Worm (Caenorhabditis elegans) whole organism, L2 larva: ENCODE measurements around the gene clec-85.
"Not testable (repeated sequence)": the region's sequence is repeated elsewhere in the genome, so short reads cannot be mapped to it uniquely, and the experiment has no call there.

ENCODE experiments used
- C34F6.9 ChIP-seq: fragments of 150-350 bp; optimal IDR thresholded peaks from 2 replicates; lab custom pipeline; 2014; ENCODE audit warnings: missing biosample characterization, missing genetic modification characterization
- F13H6.1 ChIP-seq: sonication (generic microtip); optimal IDR thresholded peaks from 2 replicates; lab custom pipeline; 2016; ENCODE audit warnings: missing genetic modification characterization, missing compliant biosample characterization
- R02D3.7 ChIP-seq: fragments of 150-350 bp; optimal IDR thresholded peaks from 2 replicates; lab custom pipeline; 2014; ENCODE audit warnings: missing biosample characterization, missing genetic modification characterization
- Y55F3AM.14 ChIP-seq: fragments of 200-800 bp; sonication (Bioruptor generic); optimal IDR thresholded peaks from 2 replicates; lab custom pipeline; 2018; ENCODE audit warnings: mild to moderate bottlenecking, missing genetic modification characterization, missing compliant biosample characterization
- aly-2 ChIP-seq: fragments of 150-350 bp; optimal IDR thresholded peaks from 2 replicates; lab custom pipeline; 2014; ENCODE audit warnings: missing biosample characterization, missing genetic modification characterization
- ama-1 ChIP-seq: fragments of 150-350 bp; optimal IDR thresholded peaks from 2 replicates; lab custom pipeline; 2018; ENCODE audit warnings: inconsistent platforms
- blmp-1 ChIP-seq: sonication (generic microtip); optimal IDR thresholded peaks from 2 replicates; lab custom pipeline; 2017; ENCODE audit warnings: missing genetic modification characterization, mild to moderate bottlenecking, missing compliant biosample characterization, antibody characterized with exemption, moderate library complexity; ENCODE audit not compliant: insufficient read depth
- crh-2 ChIP-seq: sonication (generic microtip); optimal IDR thresholded peaks from 2 replicates; lab custom pipeline; 2017; ENCODE audit warnings: missing biosample characterization, missing genetic modification characterization
- dmd-4 ChIP-seq: sonication (generic microtip); optimal IDR thresholded peaks from 2 replicates; lab custom pipeline; 2017; ENCODE audit warnings: missing biosample characterization, missing genetic modification characterization
- elt-1 ChIP-seq: fragments of 150-350 bp; optimal IDR thresholded peaks from 2 replicates; lab custom pipeline; 2014; ENCODE audit warnings: missing biosample characterization, missing genetic modification characterization
- elt-3 ChIP-seq: sonication (generic microtip); optimal IDR thresholded peaks from 2 replicates; lab custom pipeline; 2017; ENCODE audit warnings: missing biosample characterization, missing genetic modification characterization
- gmeb-1 ChIP-seq: fragments of 150-350 bp; optimal IDR thresholded peaks from 2 replicates; lab custom pipeline; 2014; ENCODE audit warnings: missing biosample characterization, missing genetic modification characterization
- lin-11 ChIP-seq: fragments of 150-350 bp; sonication (generic microtip); optimal IDR thresholded peaks from 2 replicates; lab custom pipeline; 2014; ENCODE audit warnings: missing biosample characterization, missing genetic modification characterization, inconsistent platforms, mixed read lengths
- lin-39 ChIP-seq: fragments of 150-350 bp; optimal IDR thresholded peaks from 2 replicates; lab custom pipeline; 2014; ENCODE audit warnings: missing biosample characterization, missing genetic modification reagents, missing genetic modification characterization
- mdl-1 ChIP-seq, 2 experiments: fragments of 150-350 bp in 1 of 2; sonication (generic microtip) in 1 of 2; optimal IDR thresholded peaks; 2 replicates each; lab custom pipeline; 2017; ENCODE audit warnings: missing biosample characterization in 2 of 2, missing genetic modification characterization in 2 of 2
- nhr-10 ChIP-seq: sonication (generic microtip); optimal IDR thresholded peaks from 2 replicates; lab custom pipeline; 2017; ENCODE audit warnings: missing biosample characterization, missing genetic modification characterization
- nhr-11 ChIP-seq: fragments of 150-350 bp; optimal IDR thresholded peaks from 2 replicates; lab custom pipeline; 2014; ENCODE audit warnings: missing biosample characterization, missing genetic modification characterization
- nhr-129 ChIP-seq: fragments of 150-350 bp; optimal IDR thresholded peaks from 2 replicates; lab custom pipeline; 2014; ENCODE audit warnings: missing biosample characterization, missing genetic modification characterization
- nhr-21 ChIP-seq: fragments of 150-350 bp; optimal IDR thresholded peaks from 2 replicates; lab custom pipeline; 2014; ENCODE audit warnings: missing biosample characterization, missing genetic modification characterization
- nhr-237 ChIP-seq: fragments of 150-350 bp; optimal IDR thresholded peaks from 2 replicates; lab custom pipeline; 2014; ENCODE audit warnings: missing biosample characterization, missing genetic modification characterization
- nhr-77 ChIP-seq: fragments of 150-350 bp; optimal IDR thresholded peaks from 2 replicates; lab custom pipeline; 2014; ENCODE audit warnings: missing biosample characterization, missing genetic modification characterization
- skn-1 ChIP-seq: sonication (generic microtip); optimal IDR thresholded peaks from 2 replicates; lab custom pipeline; 2017; ENCODE audit warnings: missing biosample characterization, missing genetic modification characterization
- sma-3 ChIP-seq: sonication (generic microtip); optimal IDR thresholded peaks from 2 replicates; lab custom pipeline; 2016; ENCODE audit warnings: missing genetic modification reagents, missing genetic modification characterization, missing compliant biosample characterization
- sma-9 ChIP-seq, 2 experiments: fragments of 150-350 bp in 1 of 2; sonication (generic microtip) in 1 of 2; optimal IDR thresholded peaks; 2 replicates each; lab custom pipeline; 2014 to 2016; ENCODE audit warnings: missing genetic modification characterization in 2 of 2, mild to moderate bottlenecking in 1 of 2, missing biosample characterization in 1 of 2, missing compliant biosample characterization in 1 of 2, missing genetic modification reagents in 1 of 2, moderate library complexity in 1 of 2
- snpc-4 ChIP-seq: fragments of 150-350 bp; optimal IDR thresholded peaks from 2 replicates; lab custom pipeline; 2014; ENCODE audit warnings: missing biosample characterization, missing genetic modification characterization
- unc-39 ChIP-seq: fragments of 150-350 bp; optimal IDR thresholded peaks from 2 replicates; lab custom pipeline; 2014; ENCODE audit warnings: missing biosample characterization, missing genetic modification characterization
- unc-62 ChIP-seq: fragments of 150-350 bp; optimal IDR thresholded peaks from 2 replicates; lab custom pipeline; 2014; ENCODE audit warnings: missing biosample characterization, missing genetic modification reagents, missing genetic modification characterization
- ztf-1 ChIP-seq: fragments of 200-800 bp; sonication (Bioruptor generic); conservative IDR thresholded peaks from 2 replicates; pipeline ENCODE4 v1.3.6; 2022; ENCODE audit warnings: missing genetic modification characterization, missing compliant biosample characterization
- ztf-11 ChIP-seq: sonication (generic microtip); optimal IDR thresholded peaks from 2 replicates; lab custom pipeline; 2017; ENCODE audit warnings: missing biosample characterization, missing genetic modification characterization
- ztf-4 ChIP-seq: fragments of 150-350 bp; optimal IDR thresholded peaks from 2 replicates; lab custom pipeline; 2014; ENCODE audit warnings: missing biosample characterization, missing genetic modification characterization

clec-85 gene

DNA sequence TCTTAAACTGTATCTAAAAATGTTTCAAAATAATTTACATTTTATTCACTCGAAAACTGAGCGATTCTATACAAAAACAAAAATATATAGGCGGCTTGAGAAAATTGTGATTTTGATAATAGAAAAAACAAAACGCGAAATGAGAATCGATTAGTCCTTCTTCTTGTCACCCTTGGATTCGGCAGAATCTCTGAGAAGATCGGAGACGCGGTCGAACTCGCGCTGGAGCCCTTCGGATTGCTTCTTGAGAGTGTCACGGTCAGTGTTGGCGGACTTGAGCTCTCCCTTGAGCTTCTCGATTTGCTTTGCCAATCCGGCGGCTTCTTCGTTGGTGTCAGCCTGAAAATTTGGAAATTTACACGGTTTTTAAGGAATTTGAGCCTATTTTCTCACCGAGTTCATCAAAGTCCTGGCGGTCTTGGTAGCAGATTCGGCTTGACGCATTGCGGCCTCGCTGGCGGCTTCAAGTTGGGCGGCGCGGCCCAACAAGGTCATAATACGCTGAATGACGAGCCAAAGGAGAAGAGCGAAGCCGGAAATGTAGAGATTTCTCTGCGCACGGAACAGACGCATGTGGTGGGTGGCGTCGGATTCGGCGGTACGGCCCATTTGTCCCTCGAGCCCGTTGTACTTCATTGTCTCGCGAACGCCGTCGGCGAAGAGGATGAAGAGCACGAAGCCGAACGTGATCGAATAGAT is 41.0 kb downstream of the clec-85 start:
- TF ChIP-seq ztf-1 (GFP tag; lab: Robert Waterston, UW) (no peak), unc-39 (tag; lab: Kevin White, UChicago) (no peak), nhr-21 (tag; lab: Kevin White, UChicago) (no peak), skn-1 (tag; lab: Kevin White, UChicago) (no peak), F13H6.1 (tag; lab: Kevin White, UChicago) (no peak), elt-1 (no peak), dmd-4 (tag; lab: Kevin White, UChicago) (no peak), gmeb-1 (no peak), ama-1 (lab: Kevin White, UChicago) (no peak), lin-39 (tag; lab: Kevin White, UChicago) (no peak)

DNA sequence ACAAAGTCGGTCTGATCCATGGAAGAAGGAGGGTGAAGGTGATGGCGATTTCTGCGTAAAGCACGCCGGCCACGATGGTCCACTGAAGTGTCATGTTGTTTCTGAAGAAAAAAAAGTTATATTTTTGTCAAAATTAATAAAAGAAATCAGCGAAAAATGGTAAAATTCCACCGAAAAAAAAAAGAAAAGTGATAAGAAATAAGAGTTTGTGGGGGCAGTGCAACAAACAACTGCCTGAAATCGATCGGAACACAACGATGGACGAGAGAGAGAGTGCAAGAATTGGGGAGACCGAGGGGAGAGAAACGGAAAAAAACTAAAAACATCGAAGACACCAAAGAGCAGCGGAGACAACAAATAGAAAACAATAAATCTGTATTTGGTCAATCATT is 41.7 kb downstream of the clec-85 start, which contains the start of gene Y54G2A.18:
TSS of gene Y54G2A.18 (minus strand) at position 101 of the 392 bp plus-strand sequence.
- TF ChIP-seq ztf-4: no peak
- peak; percentile 15 for TF ChIP-seq C34F6.9 (tag; lab: Kevin White, UChicago)

DNA sequence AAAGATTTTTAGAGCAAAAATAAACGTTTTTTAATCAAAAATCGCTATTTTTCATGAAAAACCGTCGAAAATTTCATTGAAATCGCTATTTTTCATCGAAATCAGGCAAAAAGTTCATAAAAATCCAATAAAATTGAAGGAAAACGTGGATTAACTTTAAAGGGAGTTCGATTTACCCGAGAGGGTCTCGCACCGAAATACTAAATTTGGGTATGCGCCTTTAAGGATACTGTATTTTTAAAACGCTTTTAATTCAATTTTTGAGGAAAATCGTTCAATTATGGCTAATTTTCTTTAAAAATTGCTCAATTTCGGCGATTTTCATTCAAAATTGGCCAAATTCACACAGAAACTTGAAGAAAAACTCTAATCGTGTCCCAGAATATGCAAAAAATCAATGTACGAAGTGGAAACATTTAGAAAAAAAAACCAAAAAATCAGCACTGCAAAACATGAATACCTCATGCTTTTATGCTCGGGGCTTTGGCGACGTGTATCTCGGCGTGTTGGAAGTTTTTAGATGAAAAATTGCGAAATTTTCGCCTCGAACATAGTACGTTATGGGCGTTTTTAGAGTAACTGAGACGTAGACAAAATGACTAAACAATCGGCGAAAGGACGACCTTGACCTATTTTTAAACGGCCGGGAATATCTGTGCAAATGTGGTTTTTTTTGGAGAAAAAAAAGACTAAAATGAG is 42.2 kb downstream of the clec-85 start:
- TF ChIP-seq nhr-129 (no peak), R02D3.7 (no peak), aly-2 (tag; lab: Kevin White, UChicago) (no peak), gmeb-1 (no peak), nhr-11 (tag; lab: Kevin White, UChicago) (no peak), elt-3 (no peak), sma-9 (GFP tag; optimal IDR thresholded peaks at IDR 0.05; lab: Kevin White, UChicago) (no peak), sma-9 (tag; optimal IDR thresholded peaks at IDR 0.05; lab: Kevin White, UChicago) (no peak), lin-11 (tag; lab: Kevin White, UChicago) (no peak), blmp-1 (tag; lab: Kevin White, UChicago) (no peak), sma-3 (GFP tag; lab: Kevin White, UChicago) (no peak), nhr-237 (no peak), ztf-11 (tag; lab: Kevin White, UChicago) (no peak)

DNA sequence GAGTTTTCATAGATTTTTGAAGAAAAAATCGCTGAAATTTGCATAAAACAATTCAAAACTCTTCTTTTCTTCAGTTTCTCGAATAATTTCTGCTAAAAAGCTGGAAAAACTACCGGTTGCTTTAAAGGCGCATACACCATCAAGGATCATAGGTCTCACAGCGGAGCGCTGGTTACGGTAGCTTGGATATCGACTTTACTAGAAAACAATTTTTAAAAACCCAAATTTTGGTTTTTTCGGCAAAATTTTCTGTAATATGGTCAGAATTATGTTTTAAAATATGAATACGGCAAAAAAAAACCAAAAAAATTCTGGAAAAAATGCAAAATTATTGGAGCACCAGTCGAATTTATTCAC is 42.8 kb downstream of the clec-85 start:
- no peak for TF ChIP-seq Y55F3AM.14 (GFP tag; lab: Kevin White, UChicago)
- no peak for TF ChIP-seq lin-39 (tag; lab: Kevin White, UChicago)
- TF ChIP-seq nhr-77: no peak
- no peak for TF ChIP-seq dmd-4 (tag; lab: Kevin White, UChicago)
- TF ChIP-seq nhr-10 (tag; lab: Kevin White, UChicago): no peak
- no peak for TF ChIP-seq F13H6.1 (tag; lab: Kevin White, UChicago)
- TF ChIP-seq unc-62 (GFP tag; lab: Kevin White, UChicago): no peak
- TF ChIP-seq unc-39 (tag; lab: Kevin White, UChicago): no peak
- no peak for TF ChIP-seq elt-1
- no peak for TF ChIP-seq ztf-11 (tag; lab: Kevin White, UChicago)
- no peak for TF ChIP-seq skn-1 (tag; lab: Kevin White, UChicago)
- no peak for TF ChIP-seq nhr-129
- no peak for TF ChIP-seq nhr-21 (tag; lab: Kevin White, UChicago)
- TF ChIP-seq mdl-1 (tag; optimal IDR thresholded peaks at IDR 0.05; lab: Kevin White, UChicago): no peak
- no peak for TF ChIP-seq R02D3.7
- TF ChIP-seq snpc-4 (tag; lab: Kevin White, UChicago): no peak

DNA sequence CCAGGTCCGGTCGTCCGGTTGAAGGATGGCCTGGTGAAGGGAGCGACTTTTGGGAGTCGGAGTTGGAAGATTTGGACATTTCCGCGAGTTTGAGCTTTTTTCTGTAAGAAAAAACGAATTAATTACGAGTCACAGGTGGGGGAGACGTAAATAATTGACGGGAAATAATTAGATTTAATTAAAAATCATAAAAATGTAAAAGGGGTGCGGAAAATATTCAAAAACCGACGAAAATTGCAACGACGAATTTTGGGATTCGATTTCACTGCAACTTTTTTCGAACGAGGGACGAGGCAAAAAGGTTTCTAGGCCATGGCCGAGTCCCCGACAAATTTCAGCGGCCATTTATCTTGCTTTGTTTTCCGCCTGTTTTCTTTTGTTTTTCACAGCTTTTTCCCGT is 43.9 kb downstream of the clec-85 start, which contains the start of gene Y54G2A.19:
TSS of gene Y54G2A.19 (minus strand) at position 101 of the 400 bp plus-strand sequence.
- not testable (repeated sequence) for TF ChIP-seq Y55F3AM.14 (GFP tag; lab: Kevin White, UChicago); crh-2 (tag; lab: Kevin White, UChicago); R02D3.7
- TF ChIP-seq, all 48 proteins: peak for 0; not testable (repeated sequence) for 48
